Fruit fly (Drosophila melanogaster): ENCODE data around the gene CG11696.

The CG11696 gene

DNA sequence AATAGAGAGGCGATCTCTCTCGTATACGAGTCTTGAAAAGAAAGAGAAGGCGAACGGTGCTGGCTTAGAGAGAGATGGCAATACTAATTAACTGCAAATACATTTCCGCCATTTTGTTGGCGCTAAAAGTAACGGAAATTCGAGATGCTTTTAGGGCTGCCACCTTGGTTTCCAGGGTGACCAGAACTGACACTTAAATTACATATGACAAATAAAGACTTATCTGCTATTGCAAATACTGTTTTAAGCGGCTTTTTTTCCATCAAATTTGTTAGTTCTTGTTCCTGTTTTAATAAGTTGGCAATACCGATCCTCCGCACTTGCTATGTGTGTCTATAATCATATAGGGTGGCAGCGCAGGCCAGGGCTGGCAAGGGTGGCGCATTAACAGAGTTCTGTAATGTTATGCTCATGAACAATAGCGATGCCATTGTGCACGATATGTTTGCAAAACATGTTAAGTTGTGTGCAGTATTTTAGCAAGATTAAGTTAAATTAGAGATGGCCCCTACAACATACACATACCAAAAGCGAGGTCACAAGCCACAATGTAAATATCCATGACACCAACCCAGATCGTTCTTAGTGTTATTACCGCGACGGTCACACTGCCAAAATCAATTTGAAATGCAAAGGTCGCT lies 6.8 kb downstream of the CG11696 start, which contains the start of gene nod (continued):
- peak; percentile 46 for TF ChIP-seq CG6765 (GFP tag; optimal IDR thresholded peaks at IDR 0.05)
- TF ChIP-seq seq (GFP tag; IDR thresholded peaks at IDR 0.05), result peak; percentile 15; the same call in 1 of the 2 replicates
- TF ChIP-seq mld (GFP tag; IDR thresholded peaks at IDR 0.05; ENCODE audit: partially characterized antibody), result no peak
- no peak for TF ChIP-seq aop (GFP tag; IDR thresholded peaks at IDR 0.05)
- 0 out of 2 replicates have a peak, but pooled peaks have one; percentile 21 for TF ChIP-seq CG7372 (GFP tag; IDR thresholded peaks at IDR 0.05)
- TF ChIP-seq dysf (GFP tag; IDR thresholded peaks at IDR 0.05), result peak; percentile 74; the same call in 2 of the 3 replicates
- TF ChIP-seq H15 (GFP tag; IDR thresholded peaks at IDR 0.05), result no peak
- no peak for TF ChIP-seq CG8281 (tag; optimal IDR thresholded peaks at IDR 0.05)
- TF ChIP-seq Sox100B (GFP tag; optimal IDR thresholded peaks at IDR 0.05), result no peak
- TF ChIP-seq CG10462 (GFP tag; optimal IDR thresholded peaks at IDR 0.05), result peak; percentile 37
- TF ChIP-seq stwl (tag; optimal IDR thresholded peaks at IDR 0.05), result peak; percentile 66
- peak; percentile 49; the same call in 1 of the 2 replicates for TF ChIP-seq HLH3B (GFP tag; IDR thresholded peaks at IDR 0.05)
- peak; percentile 46 for TF ChIP-seq gcm2 (GFP tag; optimal IDR thresholded peaks at IDR 0.05)
- TF ChIP-seq disco-r (GFP tag; optimal IDR thresholded peaks at IDR 0.05), result no peak
- peak; percentile 54 for TF ChIP-seq cato (GFP tag; optimal IDR thresholded peaks at IDR 0.05; ENCODE audit: borderline replicate concordance)
- no peak for TF ChIP-seq CG1024 (GFP tag; IDR thresholded peaks at IDR 0.05)
- peak; percentile 85 for TF ChIP-seq CG13287 (GFP tag; IDR thresholded peaks at IDR 0.05; ENCODE audit: partially characterized antibody)
- peak; percentile 64 for TF ChIP-seq nmo (GFP tag; optimal IDR thresholded peaks at IDR 0.05)
- peak; percentile 80 for TF ChIP-seq CG2120 (GFP tag; optimal IDR thresholded peaks at IDR 0.05)
- no peak for TF ChIP-seq jing (GFP tag; optimal IDR thresholded peaks at IDR 0.05)
- TF ChIP-seq bab2 (GFP tag; optimal IDR thresholded peaks at IDR 0.05), result peak; percentile 65
- TF ChIP-seq Trl (optimal IDR thresholded peaks at IDR 0.05), result no peak
- TF ChIP-seq Trl (GFP tag; optimal IDR thresholded peaks at IDR 0.05), result peak; percentile 63
- 0 out of 3 replicates have a peak, but pooled peaks have one; percentile 18 for TF ChIP-seq CG11093 (GFP tag; IDR thresholded peaks at IDR 0.05)
- peak; percentile 62; the same call in 1 of the 2 replicates for TF ChIP-seq CG14014 (GFP tag; IDR thresholded peaks at IDR 0.05)
- no peak for TF ChIP-seq CG6654 (GFP tag; optimal IDR thresholded peaks at IDR 0.05)
- TF ChIP-seq CG4707 (GFP tag; optimal IDR thresholded peaks at IDR 0.05), result peak; percentile 6
- TF ChIP-seq CG12942 (GFP tag; optimal IDR thresholded peaks at IDR 0.05), result peak; percentile 52
- peak; percentile 48 for TF ChIP-seq CG10979 (tag; optimal IDR thresholded peaks at IDR 0.05)
- peak; percentile 89 for TF ChIP-seq Sin3A (optimal IDR thresholded peaks at IDR 0.05)
- TF ChIP-seq dpn (GFP tag; optimal IDR thresholded peaks at IDR 0.05), result peak; percentile 62 to 75
- TF ChIP-seq bigmax (GFP tag; optimal IDR thresholded peaks at IDR 0.05), result no peak
- peak; percentile 57 for TF ChIP-seq vvl (GFP tag; IDR thresholded peaks at IDR 0.05)
- peak; percentile 80 for TF ChIP-seq HLH54F (GFP tag; optimal IDR thresholded peaks at IDR 0.05)
- peak; percentile 66 for TF ChIP-seq CG16863 (GFP tag; optimal IDR thresholded peaks at IDR 0.05)
- peak; percentile 20 for TF ChIP-seq schlank (tag; optimal IDR thresholded peaks at IDR 0.05)
- TF ChIP-seq gcm (GFP tag; optimal IDR thresholded peaks at IDR 0.05), result no peak
- TF ChIP-seq CG14710 (tag; optimal IDR thresholded peaks at IDR 0.05), result peak; percentile 71
- peak; percentile 52 for TF ChIP-seq CG1233 (GFP tag; optimal IDR thresholded peaks at IDR 0.05)
- no peak for TF ChIP-seq CG2202 (tag; optimal IDR thresholded peaks at IDR 0.05)
- TF ChIP-seq CG18476 (GFP tag; optimal IDR thresholded peaks at IDR 0.05), result peak; percentile 43
- TF ChIP-seq unc-4 (GFP tag; IDR thresholded peaks at IDR 0.05; ENCODE audit: partially characterized antibody), result peak; percentile 77
- no peak for TF ChIP-seq CG31224 (GFP tag; IDR thresholded peaks at IDR 0.05)
- TF ChIP-seq ewg (GFP tag; optimal IDR thresholded peaks at IDR 0.05), result peak; percentile 30
- peak; percentile 26 for TF ChIP-seq Dek (tag; optimal IDR thresholded peaks at IDR 0.05)
- TF ChIP-seq ab (GFP tag; optimal IDR thresholded peaks at IDR 0.05), result no peak
- TF ChIP-seq wor (GFP tag; IDR thresholded peaks at IDR 0.05), result peak; percentile 34; the same call in 1 of the 2 replicates
- peak; percentile 42; the same call in 1 of the 2 replicates for TF ChIP-seq lmd (GFP tag; IDR thresholded peaks at IDR 0.05)
- TF ChIP-seq Gug (GFP tag; IDR thresholded peaks at IDR 0.05), result peak; percentile 36; the same call in 1 of the 4 replicates
- TF ChIP-seq Tbp (GFP tag; optimal IDR thresholded peaks at IDR 0.05), result no peak
- TF ChIP-seq CG8478 (optimal IDR thresholded peaks at IDR 0.05), result no peak

Data from whole organism, embryonic.